Fruit fly (Drosophila melanogaster) whole organism, embryonic: Measurements from ENCODE around the gene Pax.

Experiments used
- Atf-2 ChIP-seq: fragments of 200-800 bp; sonication (Bioruptor generic); optimal IDR thresholded peaks from 2 replicates; lab custom pipeline; 2016; ENCODE audit warnings: missing biosample characterization, missing genetic modification characterization
- CG10366 ChIP-seq: fragments of 200-800 bp; sonication (Bioruptor generic); IDR thresholded peaks from 2 replicates; pipeline ENCODE4 v1.3.6; 2022; ENCODE audit warnings: missing biosample characterization, missing genetic modification characterization
- CG11695 ChIP-seq: fragments of 200-800 bp; sonication (Bioruptor generic); IDR thresholded peaks from 3 replicates; pipeline ENCODE4 v1.3.6; 2022; ENCODE audit warnings: missing biosample characterization, missing genetic modification characterization
- CG12299 ChIP-seq: fragments of 200-800 bp; sonication (Bioruptor generic); optimal IDR thresholded peaks from 2 replicates; lab custom pipeline; 2018; ENCODE audit warnings: missing biosample characterization, mild to moderate bottlenecking, missing genetic modification characterization
- CG12942 ChIP-seq: fragments of 200-800 bp; sonication (Bioruptor generic); optimal IDR thresholded peaks from 3 replicates; lab custom pipeline; 2016; ENCODE audit warnings: missing biosample characterization, missing genetic modification characterization
- CG13775 ChIP-seq: fragments of 200-800 bp; sonication (Bioruptor generic); optimal IDR thresholded peaks from 3 replicates; lab custom pipeline; 2017; ENCODE audit warnings: missing biosample characterization, mild to moderate bottlenecking, missing genetic modification characterization
- CG14667 ChIP-seq: fragments of 200-800 bp; sonication (Bioruptor generic); IDR thresholded peaks from 2 replicates; pipeline ENCODE4 v1.3.6; 2022; ENCODE audit warnings: missing biosample characterization, missing genetic modification characterization
- CG15011 ChIP-seq: fragments of 200-800 bp; sonication (Bioruptor generic); optimal IDR thresholded peaks from 3 replicates; lab custom pipeline; 2018; ENCODE audit warnings: missing biosample characterization, mild to moderate bottlenecking, missing genetic modification characterization
- CG15073 ChIP-seq: fragments of 200-800 bp; sonication (Bioruptor generic); optimal IDR thresholded peaks from 2 replicates; lab custom pipeline; 2016; ENCODE audit warnings: missing biosample characterization, missing genetic modification characterization
- CG1603 ChIP-seq: fragments of 200-800 bp; sonication (Bioruptor generic); optimal IDR thresholded peaks from 2 replicates; lab custom pipeline; 2019; ENCODE audit warnings: missing biosample characterization, mild to moderate bottlenecking, missing genetic modification characterization, moderate library complexity
- CG17912 ChIP-seq: fragments of 200-800 bp; sonication (Bioruptor generic); optimal IDR thresholded peaks from 2 replicates; lab custom pipeline; 2018; ENCODE audit warnings: missing biosample characterization, mild to moderate bottlenecking, missing genetic modification characterization
- CG1792 ChIP-seq: fragments of 200-800 bp; sonication (Bioruptor generic); optimal IDR thresholded peaks from 2 replicates; lab custom pipeline; 2016; ENCODE audit warnings: missing biosample characterization, missing genetic modification characterization
- CG18476 ChIP-seq: fragments of 200-800 bp; sonication (Bioruptor generic); optimal IDR thresholded peaks from 2 replicates; lab custom pipeline; 2016; ENCODE audit warnings: missing biosample characterization, mild to moderate bottlenecking, missing genetic modification characterization
- CG2199 ChIP-seq: fragments of 200-800 bp; sonication (Bioruptor generic); IDR thresholded peaks from 3 replicates; pipeline ENCODE4 v1.3.6; 2022; ENCODE audit warnings: missing biosample characterization, missing genetic modification characterization
- CG2202 ChIP-seq: fragments of 200-800 bp; sonication (Bioruptor generic); optimal IDR thresholded peaks from 2 replicates; lab custom pipeline; 2018; ENCODE audit warnings: missing biosample characterization, mild to moderate bottlenecking, missing genetic modification characterization
- CG3838 ChIP-seq: fragments of 200-800 bp; sonication (Bioruptor generic); optimal IDR thresholded peaks from 3 replicates; lab custom pipeline; 2016; ENCODE audit warnings: missing biosample characterization, missing genetic modification characterization
- CG4854 ChIP-seq: fragments of 200-800 bp; sonication (Bioruptor generic); optimal IDR thresholded peaks from 2 replicates; lab custom pipeline; 2016; ENCODE audit warnings: missing biosample characterization, missing genetic modification characterization, inconsistent platforms
- CG6813 ChIP-seq: fragments of 200-800 bp; sonication (Bioruptor generic); optimal IDR thresholded peaks from 2 replicates; lab custom pipeline; 2017; ENCODE audit warnings: missing biosample characterization, missing genetic modification characterization, mild to moderate bottlenecking, moderate library complexity, missing genetic modification reagents
- CG7372 ChIP-seq: fragments of 200-800 bp; sonication (Bioruptor generic); IDR thresholded peaks from 2 replicates; pipeline ENCODE4 v1.3.6; 2022; ENCODE audit warnings: missing biosample characterization, missing genetic modification characterization
- CHES-1-like ChIP-seq: fragments of 200-800 bp; sonication (Bioruptor generic); optimal IDR thresholded peaks from 2 replicates; lab custom pipeline; 2016; ENCODE audit warnings: missing biosample characterization, missing genetic modification characterization
- Chrac-16 ChIP-seq: fragments of 200-800 bp; sonication (Bioruptor generic); optimal IDR thresholded peaks from 3 replicates; lab custom pipeline; 2016; ENCODE audit warnings: missing biosample characterization, missing genetic modification characterization
- CkIIα-i1 ChIP-seq: fragments of 200-800 bp; sonication (Bioruptor generic); IDR thresholded peaks from 2 replicates; pipeline ENCODE4 v1.3.6; 2022; ENCODE audit warnings: missing biosample characterization, missing genetic modification characterization
- Dek ChIP-seq: fragments of 200-800 bp; sonication (Bioruptor generic); optimal IDR thresholded peaks from 3 replicates; lab custom pipeline; 2019; ENCODE audit warnings: missing biosample characterization, mild to moderate bottlenecking, missing genetic modification characterization, moderate library complexity
- Dip2 ChIP-seq: fragments of 200-800 bp; sonication (Bioruptor generic); IDR thresholded peaks from 2 replicates; pipeline ENCODE4 v1.3.6; 2022; ENCODE audit warnings: missing biosample characterization, missing genetic modification characterization
- Hmx ChIP-seq: fragments of 200-800 bp; sonication (Bioruptor generic); optimal IDR thresholded peaks from 2 replicates; lab custom pipeline; 2016; ENCODE audit warnings: missing biosample characterization, missing genetic modification characterization
- Max ChIP-seq: fragments of 200-800 bp; sonication (Bioruptor generic); optimal IDR thresholded peaks from 2 replicates; lab custom pipeline; 2016; ENCODE audit warnings: missing biosample characterization, mild to moderate bottlenecking, missing genetic modification characterization
- NK7.1 ChIP-seq: fragments of 200-800 bp; sonication (Bioruptor generic); optimal IDR thresholded peaks from 3 replicates; lab custom pipeline; 2016; ENCODE audit warnings: missing biosample characterization, missing genetic modification characterization
- Oaz ChIP-seq: fragments of 200-800 bp; sonication (Bioruptor generic); IDR thresholded peaks from 2 replicates; pipeline ENCODE4 v1.3.6; 2022; ENCODE audit warnings: missing biosample characterization, missing genetic modification characterization
- Opbp ChIP-seq: fragments of 200-800 bp; sonication (Bioruptor generic); IDR thresholded peaks from 3 replicates; pipeline ENCODE4 v1.3.6; 2022; ENCODE audit warnings: missing biosample characterization, missing genetic modification characterization; ENCODE audit not compliant: partially characterized antibody
- Stat92E ChIP-seq, 3 experiments: fragments of >200 bp in 2 of 3; fragments of 200-800 bp in 1 of 3; sonication (Bioruptor generic) in 1 of 3; optimal IDR thresholded peaks; 2 replicates each; lab custom pipeline; 2017 to 2019; ENCODE audit warnings: missing biosample characterization in 3 of 3, missing genetic modification characterization in 3 of 3, mild to moderate bottlenecking in 1 of 3, moderate library complexity in 1 of 3
- ab ChIP-seq: fragments of 200-800 bp; sonication (Bioruptor generic); optimal IDR thresholded peaks from 2 replicates; lab custom pipeline; 2016; ENCODE audit warnings: missing biosample characterization, missing genetic modification characterization
- cato ChIP-seq: fragments of 200-800 bp; sonication (Bioruptor generic); optimal IDR thresholded peaks from 2 replicates; lab custom pipeline; 2016; ENCODE audit warnings: missing biosample characterization, missing genetic modification characterization, borderline replicate concordance
- crol ChIP-seq: fragments of 200-800 bp; sonication (Bioruptor generic); IDR thresholded peaks from 2 replicates; pipeline ENCODE4 v1.3.6; 2022; ENCODE audit warnings: missing biosample characterization, missing genetic modification characterization
- exex ChIP-seq: fragments of 200-800 bp; sonication (Bioruptor generic); optimal IDR thresholded peaks from 4 replicates; lab custom pipeline; 2018; ENCODE audit warnings: missing biosample characterization, mild to moderate bottlenecking, missing genetic modification characterization, moderate library complexity
- gsb ChIP-seq: fragments of 200-800 bp; sonication (Bioruptor generic); IDR thresholded peaks from 2 replicates; pipeline ENCODE4 v1.3.6; 2022; ENCODE audit warnings: missing biosample characterization, missing genetic modification characterization
- kah ChIP-seq: fragments of 200-800 bp; sonication (Bioruptor generic); optimal IDR thresholded peaks from 2 replicates; lab custom pipeline; 2018; ENCODE audit warnings: missing biosample characterization, mild to moderate bottlenecking, missing genetic modification characterization
- mam ChIP-seq: fragments of 200-800 bp; sonication (Bioruptor generic); optimal IDR thresholded peaks from 3 replicates; lab custom pipeline; 2016; ENCODE audit warnings: missing biosample characterization, missing genetic modification characterization
- otp ChIP-seq: fragments of 200-800 bp; sonication (Bioruptor generic); IDR thresholded peaks from 3 replicates; pipeline ENCODE4, ENCODE4 v1.3.6; 2022; ENCODE audit warnings: missing biosample characterization, missing genetic modification characterization
- phol ChIP-seq: fragments of 200-800 bp; sonication (Bioruptor generic); optimal IDR thresholded peaks from 3 replicates; lab custom pipeline; 2018; ENCODE audit warnings: missing biosample characterization, mild to moderate bottlenecking, missing genetic modification characterization, moderate library complexity
- pnt ChIP-seq: fragments of 200-800 bp; sonication (Bioruptor generic); optimal IDR thresholded peaks from 3 replicates; lab custom pipeline; 2016; ENCODE audit warnings: missing biosample characterization, missing genetic modification characterization
- psq ChIP-seq: fragments of 200-800 bp; sonication (Bioruptor generic); optimal IDR thresholded peaks from 2 replicates; lab custom pipeline; 2017; ENCODE audit warnings: missing biosample characterization, missing genetic modification characterization
- pzg ChIP-seq: fragments of 200-800 bp; sonication (Bioruptor generic); optimal IDR thresholded peaks from 3 replicates; lab custom pipeline; 2018; ENCODE audit warnings: missing biosample characterization, mild to moderate bottlenecking, missing genetic modification characterization, moderate library complexity
- slou ChIP-seq: fragments of 200-800 bp; sonication (Bioruptor generic); optimal IDR thresholded peaks from 3 replicates; lab custom pipeline; 2016; ENCODE audit warnings: missing biosample characterization, missing genetic modification characterization
- stwl ChIP-seq: fragments of 200-800 bp; sonication (Bioruptor generic); optimal IDR thresholded peaks from 3 replicates; lab custom pipeline; 2018; ENCODE audit warnings: missing biosample characterization, mild to moderate bottlenecking, missing genetic modification characterization, moderate library complexity
- tio ChIP-seq: fragments of 200-800 bp; sonication (Bioruptor generic); optimal IDR thresholded peaks from 2 replicates; lab custom pipeline; 2017; ENCODE audit warnings: missing biosample characterization, missing genetic modification characterization, inconsistent platforms
- ttk ChIP-seq: fragments of 200-800 bp; sonication (Bioruptor generic); IDR thresholded peaks from 2 replicates; pipeline ENCODE4 v2.1.2; 2022; ENCODE audit warnings: missing biosample characterization, missing genetic modification characterization
- tx ChIP-seq: fragments of 200-800 bp; sonication (Bioruptor generic); optimal IDR thresholded peaks from 2 replicates; lab custom pipeline; 2016; ENCODE audit warnings: missing biosample characterization, missing genetic modification characterization
- yki ChIP-seq: fragments of >200 bp; optimal IDR thresholded peaks from 3 replicates; lab custom pipeline; 2018
- zfh1 ChIP-seq: fragments of 200-800 bp; sonication (Bioruptor generic); IDR thresholded peaks from 3 replicates; pipeline ENCODE4 v1.3.6; 2022; ENCODE audit warnings: missing biosample characterization, missing genetic modification characterization
- zfh2 ChIP-seq: fragments of 200-800 bp; sonication (Bioruptor generic); optimal IDR thresholded peaks from 2 replicates; lab custom pipeline; 2016; ENCODE audit warnings: missing biosample characterization, missing genetic modification characterization

The Pax gene

DNA sequence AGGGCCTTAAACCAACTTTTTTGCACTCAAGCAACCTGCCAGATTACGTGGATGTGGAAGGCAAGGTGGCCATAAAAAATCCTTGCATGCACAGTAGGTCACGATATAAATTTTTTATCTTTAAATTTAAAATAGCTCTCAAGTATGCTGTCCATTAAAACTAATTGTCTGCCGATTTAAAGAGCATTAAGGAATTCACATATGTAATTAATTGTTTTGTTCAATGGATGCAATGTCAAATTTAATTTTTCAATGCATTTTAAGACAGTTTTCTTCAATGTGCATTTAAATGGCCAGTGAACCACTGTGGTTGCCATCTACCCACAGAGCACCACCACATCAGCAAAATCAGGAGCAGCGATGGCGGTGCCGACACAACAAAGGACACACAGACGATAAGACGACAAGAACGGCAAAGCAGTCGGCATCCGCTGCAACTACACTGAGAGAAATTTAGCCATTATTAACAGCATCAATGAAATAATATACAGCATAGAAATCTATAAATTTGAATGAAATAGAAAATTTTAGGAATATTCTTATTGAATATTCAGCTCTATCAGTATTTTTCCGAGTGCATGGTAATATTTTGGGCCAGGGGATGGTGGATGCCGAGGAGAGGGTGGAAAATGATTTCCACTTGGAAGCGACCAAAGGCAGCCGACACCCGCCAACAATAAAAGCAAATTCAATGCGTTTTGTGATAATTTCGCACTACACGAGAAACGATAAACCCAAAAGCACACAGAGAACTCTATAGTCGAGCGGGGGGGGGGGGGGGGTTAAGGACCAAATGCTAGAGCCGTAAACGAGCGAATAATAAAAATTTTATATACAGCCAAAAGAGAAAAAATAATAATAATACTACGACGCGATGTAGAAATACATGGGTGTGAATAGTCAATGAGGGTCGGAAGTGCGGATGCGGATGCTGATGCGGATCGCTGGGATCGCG is 49.0 kb downstream of the Pax start (continued):
- no peak for TF ChIP-seq CG17912 (GFP tag; lab: Kevin White, UChicago)
- TF ChIP-seq CG15073 (GFP tag; lab: Kevin White, UChicago) = no peak
- no peak for TF ChIP-seq kah
- peak; percentile 61 for TF ChIP-seq CG1603 (tag; lab: Kevin White, UChicago)
- TF ChIP-seq zfh1 (GFP tag; lab: Robert Waterston, UW) = peak; percentile 61; the same call in 2 of the 3 replicates
- TF ChIP-seq exex (tag; lab: Kevin White, UChicago) = no peak
- TF ChIP-seq Stat92E (GFP tag; optimal IDR thresholded peaks at IDR 0.05; lab: Kevin White, UChicago) = no peak
- no peak for TF ChIP-seq Hmx (GFP tag; lab: Kevin White, UChicago)
- no peak for TF ChIP-seq tx (GFP tag; lab: Kevin White, UChicago)
- TF ChIP-seq CG13775 = peak; percentile 21
- TF ChIP-seq otp (GFP tag; lab: Robert Waterston, UW) = no peak
- peak; percentile 39 for TF ChIP-seq ttk (GFP tag; lab: Robert Waterston, UW)
- no peak for TF ChIP-seq zfh2 (GFP tag; lab: Kevin White, UChicago)
- no peak for TF ChIP-seq slou (GFP tag; lab: Kevin White, UChicago)
- TF ChIP-seq CG4854 (GFP tag; lab: Kevin White, UChicago) = no peak
- TF ChIP-seq pzg (GFP tag; lab: Kevin White, UChicago) = no peak
- TF ChIP-seq Max = no peak
- TF ChIP-seq CG15011 (GFP tag; lab: Kevin White, UChicago) = no peak
- peak; percentile 5 for TF ChIP-seq CG1792 (GFP tag; lab: Kevin White, UChicago)
- 0 out of 2 replicates have a peak, but pooled peaks have one; percentile 31 for TF ChIP-seq CG10366 (GFP tag; lab: Robert Waterston, UW)
- TF ChIP-seq phol (tag; lab: Kevin White, UChicago) = peak; percentile 71
- TF ChIP-seq Atf-2 (GFP tag; lab: Kevin White, UChicago) = no peak
- peak; percentile 33; the same call in 1 of the 2 replicates for TF ChIP-seq CG14667
- no peak for TF ChIP-seq yki (lab: Kevin White, UChicago)
- peak; percentile 35 for TF ChIP-seq CG6813 (GFP tag; lab: Kevin White, UChicago)
- TF ChIP-seq CG18476 (GFP tag; lab: Kevin White, UChicago) = no peak
- TF ChIP-seq CG12299 (tag; lab: Kevin White, UChicago) = no peak
- peak; percentile 50 for TF ChIP-seq CG2202 (tag; lab: Kevin White, UChicago)
- no peak for TF ChIP-seq CHES-1-like
- TF ChIP-seq mam = peak; percentile 5
- TF ChIP-seq CG11695 (GFP tag; lab: Robert Waterston, UW) = no peak; the same call in 1 of the 3 replicates
- TF ChIP-seq CG3838 (GFP tag; lab: Kevin White, UChicago) = no peak
- TF ChIP-seq NK7.1 (GFP tag; lab: Kevin White, UChicago) = no peak
- no peak for TF ChIP-seq CG12942 (GFP tag; lab: Kevin White, UChicago)
- TF ChIP-seq Opbp (GFP tag; lab: Robert Waterston, UW) = no peak
- peak; percentile 53 for TF ChIP-seq tio (GFP tag; lab: Kevin White, UChicago)
- no peak for TF ChIP-seq CG7372 (GFP tag; lab: Robert Waterston, UW)
- TF ChIP-seq crol (GFP tag; lab: Robert Waterston, UW) = peak; percentile 64
- peak; percentile 49 for TF ChIP-seq Chrac-16
- TF ChIP-seq CG2199 (GFP tag; lab: Robert Waterston, UW) = no peak
- no peak for TF ChIP-seq stwl (tag; lab: Kevin White, UChicago)
- TF ChIP-seq Dek (tag; lab: Kevin White, UChicago) = no peak
- no peak for TF ChIP-seq cato (GFP tag; lab: Kevin White, UChicago)
- no peak for TF ChIP-seq Oaz (GFP tag; lab: Robert Waterston, UW)
- no peak for TF ChIP-seq Dip2 (GFP tag; lab: Robert Waterston, UW)
- TF ChIP-seq gsb = no peak
- no peak for TF ChIP-seq ab
- no peak for TF ChIP-seq psq (GFP tag; lab: Kevin White, UChicago)
- no peak for TF ChIP-seq CkIIα-i1 (GFP tag; lab: Robert Waterston, UW)
- no peak for TF ChIP-seq pnt (GFP tag; lab: Kevin White, UChicago)
